Worm (Caenorhabditis elegans): Measurements from ENCODE around the gene mdt-9.

- TF ChIP-seq pat-9 (tag; optimal IDR thresholded peaks at IDR 0.05) (no peak), pha-4 (tag; optimal IDR thresholded peaks at IDR 0.05) (no peak), ceh-31 (tag; optimal IDR thresholded peaks at IDR 0.05) (no peak), fkh-10 (GFP tag; optimal IDR thresholded peaks at IDR 0.05) (no peak), unc-55 (GFP tag; optimal IDR thresholded peaks at IDR 0.05) (no peak), pag-3 (tag; optimal IDR thresholded peaks at IDR 0.05; ENCODE audit: borderline replicate concordance) (no peak), ets-4 (tag; optimal IDR thresholded peaks at IDR 0.05) (no peak), unc-42 (tag; optimal IDR thresholded peaks at IDR 0.05) (no peak), pqm-1 (tag; optimal IDR thresholded peaks at IDR 0.05) (no peak), ceh-22 (tag; optimal IDR thresholded peaks at IDR 0.05) (no peak)
These were observed 29.6 kb downstream of the mdt-9 start, which contains the start of the genes pik-1 and aptf-2 for ce11 chrIV:13415739-13416271.
